Worm (Caenorhabditis elegans): ENCODE data around the gene T27E7.4.

DNA sequence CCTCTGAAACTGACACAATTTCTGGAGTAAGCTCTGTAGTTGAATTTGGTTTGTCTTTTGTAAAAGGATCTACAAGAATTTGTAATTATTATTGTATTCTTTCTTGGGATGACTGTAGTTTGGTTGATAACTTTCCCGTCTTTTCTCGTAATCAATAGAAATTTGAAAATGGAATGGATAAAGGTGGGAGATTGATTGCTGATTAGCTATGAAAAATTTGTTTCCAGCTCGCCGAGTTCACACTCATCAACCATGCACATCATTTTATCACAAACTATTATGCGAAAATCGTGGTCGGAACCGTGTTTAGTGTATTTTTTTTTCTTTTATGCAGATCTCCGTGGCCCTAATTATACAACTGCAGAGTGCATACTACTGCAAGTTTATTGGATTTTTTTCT, 2.0 kb upstream of the T27E7.4 start, which contains the start of gene T27E7.5:
- TF ChIP-seq him-1 (tag; optimal IDR thresholded peaks at IDR 0.05) (no peak), dao-5 (tag; optimal IDR thresholded peaks at IDR 0.05) (no peak)
